Worm (Caenorhabditis elegans) whole organism, L4 larva: ENCODE measurements around the gene ccm-3.

Experiments used
- nhr-102 ChIP-seq: sonication (generic microtip); optimal IDR thresholded peaks from 2 replicates; lab custom pipeline; 2016; ENCODE audit warnings: mild to moderate bottlenecking, missing genetic modification characterization, moderate library complexity, missing compliant biosample characterization
- nhr-11 ChIP-seq: fragments of 150-350 bp; optimal IDR thresholded peaks from 2 replicates; lab custom pipeline; 2014; ENCODE audit warnings: missing biosample characterization, missing genetic modification characterization
- skn-1 ChIP-seq: fragments of 150-350 bp; optimal IDR thresholded peaks from 2 replicates; lab custom pipeline; 2014; ENCODE audit warnings: missing biosample characterization, missing genetic modification characterization
- zip-2 ChIP-seq: fragments of 150-350 bp; optimal IDR thresholded peaks from 2 replicates; lab custom pipeline; 2014; ENCODE audit warnings: missing biosample characterization, missing genetic modification characterization

DNA sequence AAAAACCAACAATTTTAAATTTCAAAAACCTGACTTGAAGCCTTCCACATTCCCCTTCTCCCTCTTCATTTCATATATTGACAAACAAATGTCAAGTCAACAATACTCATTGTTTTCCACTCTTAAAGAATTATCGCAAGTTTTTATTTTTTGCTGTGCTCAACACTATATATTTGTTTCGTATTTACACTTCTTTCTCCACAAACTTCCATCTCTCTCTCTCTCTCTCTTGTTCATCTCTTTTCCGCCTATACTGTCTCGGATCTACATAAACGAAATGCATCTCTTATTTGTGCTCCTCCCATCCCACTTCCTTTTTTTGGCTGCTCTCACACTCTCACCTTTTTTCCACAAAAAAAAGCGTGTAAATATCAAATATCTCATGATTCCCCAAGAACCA is 5.7 kb upstream of the ccm-3 start, which contains the start of gene C14A4.12:
- no peak for TF ChIP-seq skn-1 (tag; lab: Kevin White, UChicago)
- no peak for TF ChIP-seq nhr-102 (tag; lab: Kevin White, UChicago)
- TF ChIP-seq nhr-11 (tag; lab: Kevin White, UChicago), result no peak
- no peak for TF ChIP-seq zip-2 (tag; lab: Kevin White, UChicago)
